Worm (Caenorhabditis elegans): ENCODE data around the gene ula-1.

Gene ula-1

DNA sequence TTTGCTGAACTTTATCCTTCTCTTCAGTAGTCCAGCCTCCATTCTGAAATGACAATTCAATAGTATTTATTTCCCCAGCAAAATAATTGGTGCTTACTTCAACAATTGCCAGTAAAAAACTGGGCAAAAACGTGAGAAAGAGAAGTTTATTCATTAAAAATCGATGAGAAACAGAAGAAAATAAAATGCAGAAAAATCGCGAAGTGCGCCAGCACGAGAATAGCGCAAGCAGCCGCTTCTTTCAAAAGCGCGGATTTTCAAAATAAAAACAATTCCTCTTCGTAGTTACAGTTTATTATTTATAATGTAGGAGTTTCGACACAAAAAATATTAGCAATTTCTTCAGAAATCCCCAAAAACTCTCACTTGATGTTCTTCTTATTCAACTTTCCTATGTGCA lies 42.8 kb upstream of the ula-1 start, which contains the start of gene C27F2.9 (continued):
- TF ChIP-seq mxl-1 (tag; optimal IDR thresholded peaks at IDR 0.05) (no peak), aptf-3 (GFP tag; IDR thresholded peaks at IDR 0.05) (no peak), attf-6 (GFP tag; IDR thresholded peaks at IDR 0.05) (no peak), lin-26 (GFP tag; IDR thresholded peaks at IDR 0.05) (no peak), mcd-1 (GFP tag; IDR thresholded peaks at IDR 0.05) (peak; percentile 90), hmg-20 (GFP tag; IDR thresholded peaks at IDR 0.05) (peak; percentile 85), rec-8 (tag; optimal IDR thresholded peaks at IDR 0.05) (no peak), K11D2.4 (GFP tag; IDR thresholded peaks at IDR 0.05) (peak; percentile 83), ztf-6 (GFP tag; IDR thresholded peaks at IDR 0.05) (peak; percentile 42; the same call in 1 of the 2 replicates), hlh-26 (GFP tag; conservative IDR thresholded peaks at IDR 0.05) (no peak), sea-2 (GFP tag; IDR thresholded peaks at IDR 0.05) (no peak), snpc-1.3 (tag; optimal IDR thresholded peaks at IDR 0.05; ENCODE audit: insufficient read depth) (peak; percentile 54), madf-8 (GFP tag; conservative IDR thresholded peaks at IDR 0.05) (no peak; the same call in 1 of the 2 replicates), gei-17 (GFP tag; optimal IDR thresholded peaks at IDR 0.05) (no peak), ztf-3 (GFP tag; optimal IDR thresholded peaks at IDR 0.05) (no peak), egrh-3 (GFP tag; IDR thresholded peaks at IDR 0.05) (0 out of 2 replicates have a peak, but pooled peaks have one; percentile 12), pbrm-1 (GFP tag; IDR thresholded peaks at IDR 0.05) (peak; percentile 73), tbp1 (GFP tag; optimal IDR thresholded peaks at IDR 0.05) (no peak), die-1 (tag; optimal IDR thresholded peaks at IDR 0.05) (no peak), attf-3 (GFP tag; conservative IDR thresholded peaks at IDR 0.05) (peak; percentile 77), athp-1 (tag; optimal IDR thresholded peaks at IDR 0.05) (no peak)

DNA sequence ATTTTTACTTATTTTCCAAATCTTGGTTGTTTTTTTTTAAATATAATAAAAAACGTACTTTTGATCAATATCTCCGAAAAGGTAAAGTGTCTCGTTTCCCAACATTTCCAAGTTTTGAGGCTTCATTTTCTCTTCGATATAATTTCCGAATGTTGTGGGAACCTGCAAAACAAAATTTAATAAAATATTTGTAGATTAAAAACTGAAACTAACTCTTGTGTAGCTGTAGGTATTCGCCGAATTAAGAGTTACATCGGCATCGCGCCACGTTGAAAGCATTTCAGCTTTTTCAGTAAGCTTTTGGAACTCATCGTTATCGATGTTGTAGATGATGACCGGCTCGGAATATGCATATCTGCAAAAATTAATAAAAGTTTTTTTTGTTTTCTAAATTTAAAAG lies 42.3 kb upstream of the ula-1 start, which contains the start of gene vps-22:
vps-22 (minus strand) TSS at position 101 of the 400 bp plus-strand sequence.
- no peak for TF ChIP-seq Y79H2A.3 (GFP tag; conservative IDR thresholded peaks at IDR 0.05)
- no peak for TF ChIP-seq sea-2 (GFP tag; IDR thresholded peaks at IDR 0.05)
- no peak for TF ChIP-seq lir-1 (GFP tag; conservative IDR thresholded peaks at IDR 0.05)
- no peak for TF ChIP-seq die-1 (tag; optimal IDR thresholded peaks at IDR 0.05)
- no peak for TF ChIP-seq ama-1 (optimal IDR thresholded peaks at IDR 0.05)
- no peak for TF ChIP-seq ama-1 (GFP tag; optimal IDR thresholded peaks at IDR 0.05)
- no peak for TF ChIP-seq B0336.3 (GFP tag; IDR thresholded peaks at IDR 0.05)
- TF ChIP-seq zfh-2 (GFP tag; conservative IDR thresholded peaks at IDR 0.05): no peak

- TF ChIP-seq nfyb-1 (GFP tag; IDR thresholded peaks at IDR 0.05) (no peak), ceh-100 (GFP tag; IDR thresholded peaks at IDR 0.05) (no peak), ekl-4 (GFP tag; IDR thresholded peaks at IDR 0.05) (0 out of 2 replicates have a peak, but pooled peaks have one; percentile 18), lin-26 (GFP tag; IDR thresholded peaks at IDR 0.05) (peak; percentile 38; the same call in 1 of the 2 replicates), rpc-1 (optimal IDR thresholded peaks at IDR 0.05) (no peak), rpc-1 (tag; optimal IDR thresholded peaks at IDR 0.05) (no peak), dox-1 (GFP tag; IDR thresholded peaks at IDR 0.05) (no peak), Y53G8AR.9 (GFP tag; conservative IDR thresholded peaks at IDR 0.05) (no peak), Y53F4B.3 (GFP tag; IDR thresholded peaks at IDR 0.05) (no peak), sea-2 (GFP tag; IDR thresholded peaks at IDR 0.05) (no peak), madf-6 (GFP tag; IDR thresholded peaks at IDR 0.05) (peak; percentile 34; the same call in 1 of the 2 replicates), xnd-1 (tag; optimal IDR thresholded peaks at IDR 0.05) (no peak), nfya-1 (tag; optimal IDR thresholded peaks at IDR 0.05; ENCODE audit: borderline replicate concordance, insufficient read depth) (no peak), ztf-18 (tag; optimal IDR thresholded peaks at IDR 0.05) (peak; percentile 9), mes-4 (tag; optimal IDR thresholded peaks at IDR 0.05) (no peak), B0019.2 (GFP tag; conservative IDR thresholded peaks at IDR 0.05) (no peak)
These were observed 41.2 kb upstream of the ula-1 start for ce11 chrIII:4961281-4961680.

All from whole organism, young adult.